Worm (Caenorhabditis elegans): ENCODE data around the gene pgp-6.

- TF ChIP-seq tbx-2 (tag; optimal IDR thresholded peaks at IDR 0.05) (no peak), fos-1 (tag; optimal IDR thresholded peaks at IDR 0.05) (no peak), nhr-76 (tag; optimal IDR thresholded peaks at IDR 0.05) (no peak), nfya-1 (tag; optimal IDR thresholded peaks at IDR 0.05; ENCODE audit: insufficient read depth) (no peak), fkh-2 (tag; optimal IDR thresholded peaks at IDR 0.05) (no peak), nhr-11 (tag; optimal IDR thresholded peaks at IDR 0.05) (no peak)
Measured at ce11 chrX:10846898-10847297, 30.3 kb downstream of the pgp-6 start.
